Worm (Caenorhabditis elegans) whole organism, young adult: Measurements from ENCODE around the gene srx-17.

Experiments used
- B0035.1 ChIP-seq: sonication (generic microtip); optimal IDR thresholded peaks from 2 replicates; lab custom pipeline; 2016; ENCODE audit warnings: missing genetic modification characterization, mild to moderate bottlenecking, missing compliant biosample characterization, missing genotype, missing genetic modification reagents
- B0336.3 ChIP-seq: fragments of 200-800 bp; sonication (Bioruptor generic); IDR thresholded peaks from 2 replicates; pipeline ENCODE4 v1.3.6; 2022; ENCODE audit warnings: missing genetic modification characterization, missing compliant biosample characterization
- F23B12.7 ChIP-seq: sonication (generic microtip); optimal IDR thresholded peaks from 2 replicates; lab custom pipeline; 2017; ENCODE audit warnings: missing genetic modification characterization, mild to moderate bottlenecking, missing compliant biosample characterization, antibody characterized with exemption, moderate library complexity; ENCODE audit not compliant: insufficient read depth
- F39B2.1 ChIP-seq: fragments of 200-800 bp; sonication (Bioruptor generic); IDR thresholded peaks from 2 replicates; pipeline ENCODE4 v1.3.6; 2022; ENCODE audit warnings: missing genetic modification reagents, missing genetic modification characterization, missing compliant biosample characterization
- F52B5.7 ChIP-seq: sonication (generic microtip); optimal IDR thresholded peaks from 2 replicates; lab custom pipeline; 2016; ENCODE audit warnings: mild to moderate bottlenecking, missing genetic modification characterization, missing compliant biosample characterization
- K12H6.12 ChIP-seq: fragments of 200-800 bp; sonication (Bioruptor generic); optimal IDR thresholded peaks from 2 replicates; lab custom pipeline; 2018; ENCODE audit warnings: mild to moderate bottlenecking, missing genetic modification characterization, missing compliant biosample characterization
- T26A5.8 ChIP-seq: sonication (generic microtip); optimal IDR thresholded peaks from 2 replicates; lab custom pipeline; 2016; ENCODE audit warnings: missing genetic modification characterization, missing compliant biosample characterization
- Y56A3A.18 ChIP-seq: fragments of 200-800 bp; sonication (Bioruptor generic); IDR thresholded peaks from 2 replicates; pipeline ENCODE4 v1.3.6; 2022; ENCODE audit warnings: missing genetic modification reagents, missing genetic modification characterization, missing compliant biosample characterization
- Y67H2A.10 ChIP-seq: fragments of 200-800 bp; sonication (Bioruptor generic); conservative IDR thresholded peaks from 2 replicates; pipeline ENCODE4 v1.3.6; 2022; ENCODE audit warnings: missing genetic modification reagents, missing genetic modification characterization, missing compliant biosample characterization
- ZK185.1 ChIP-seq: sonication (generic microtip); optimal IDR thresholded peaks from 2 replicates; lab custom pipeline; 2016; ENCODE audit warnings: mild to moderate bottlenecking, missing genetic modification characterization, missing compliant biosample characterization; ENCODE audit not compliant: poor library complexity, severe bottlenecking
- ama-1 ChIP-seq, 3 experiments: fragments of 150-350 bp in 1 of 3; sonication (generic microtip) in 2 of 3; optimal IDR thresholded peaks; 2 replicates each; lab custom pipeline; 2014 to 2018; ENCODE audit warnings: missing biosample characterization in 2 of 3, missing genetic modification characterization in 2 of 3, missing genetic modification reagents in 2 of 3
- aptf-3 ChIP-seq: fragments of 200-800 bp; sonication (Bioruptor generic); IDR thresholded peaks from 2 replicates; pipeline ENCODE4 v1.3.6; 2022; ENCODE audit warnings: missing genetic modification characterization, missing compliant biosample characterization
- athp-1 ChIP-seq: sonication (generic microtip); optimal IDR thresholded peaks from 2 replicates; lab custom pipeline; 2017; ENCODE audit warnings: mild to moderate bottlenecking, missing genetic modification characterization, missing compliant biosample characterization
- attf-3 ChIP-seq: fragments of 200-800 bp; sonication (Bioruptor generic); conservative IDR thresholded peaks from 2 replicates; pipeline ENCODE4 v1.3.6; 2022; ENCODE audit warnings: missing genetic modification reagents, missing genetic modification characterization, missing compliant biosample characterization
- bed-2 ChIP-seq: fragments of 200-800 bp; sonication (Bioruptor generic); IDR thresholded peaks from 2 replicates; pipeline ENCODE4 v1.3.6; 2022; ENCODE audit warnings: missing genetic modification reagents, missing genetic modification characterization, missing compliant biosample characterization
- cebp-2 ChIP-seq: fragments of 200-800 bp; sonication (Bioruptor generic); IDR thresholded peaks from 2 replicates; pipeline ENCODE4 v1.3.6; 2022; ENCODE audit warnings: missing genetic modification characterization, missing compliant biosample characterization
- ceh-27 ChIP-seq: fragments of 200-800 bp; sonication (Bioruptor generic); optimal IDR thresholded peaks from 2 replicates; lab custom pipeline; 2018; ENCODE audit warnings: mild to moderate bottlenecking, missing genetic modification characterization, moderate library complexity, missing compliant biosample characterization
- ceh-40 ChIP-seq: fragments of 200-800 bp; sonication (Bioruptor generic); IDR thresholded peaks from 2 replicates; pipeline ENCODE4 v1.3.6; 2022; ENCODE audit warnings: missing genetic modification characterization, missing compliant biosample characterization
- ceh-79 ChIP-seq: sonication (generic microtip); optimal IDR thresholded peaks from 2 replicates; lab custom pipeline; 2017; ENCODE audit warnings: mild to moderate bottlenecking, missing genetic modification characterization, missing compliant biosample characterization
- ceh-91 ChIP-seq: fragments of 200-800 bp; sonication (Bioruptor generic); IDR thresholded peaks from 2 replicates; pipeline ENCODE4 v1.3.6; 2022; ENCODE audit warnings: missing genetic modification reagents, missing genetic modification characterization, missing compliant biosample characterization
- die-1 ChIP-seq: sonication (generic microtip); optimal IDR thresholded peaks from 2 replicates; lab custom pipeline; 2016; ENCODE audit warnings: missing genotype, mild to moderate bottlenecking, missing genetic modification characterization, missing compliant biosample characterization
- dox-1 ChIP-seq: fragments of 200-800 bp; sonication (Bioruptor generic); IDR thresholded peaks from 2 replicates; pipeline ENCODE4 v1.3.6; 2022; ENCODE audit warnings: missing genetic modification reagents, missing genetic modification characterization, missing compliant biosample characterization
- efl-1 ChIP-seq: fragments of 150-350 bp; optimal IDR thresholded peaks from 2 replicates; lab custom pipeline; 2014; ENCODE audit warnings: missing biosample characterization, missing genetic modification reagents, missing genetic modification characterization
- egl-44 ChIP-seq: fragments of 200-800 bp; sonication (Bioruptor generic); IDR thresholded peaks from 2 replicates; pipeline ENCODE4 v1.3.6; 2022; ENCODE audit warnings: missing genetic modification reagents, missing genetic modification characterization, missing compliant biosample characterization
- egrh-3 ChIP-seq: fragments of 200-800 bp; sonication (Bioruptor generic); IDR thresholded peaks from 2 replicates; pipeline ENCODE4 v1.3.6; 2022; ENCODE audit warnings: missing genetic modification reagents, missing genetic modification characterization, missing compliant biosample characterization
- ets-4 ChIP-seq: fragments of 200-800 bp; sonication (Bioruptor generic); optimal IDR thresholded peaks from 2 replicates; lab custom pipeline; 2018; ENCODE audit warnings: mild to moderate bottlenecking, missing genetic modification characterization, missing compliant biosample characterization
- fkh-3 ChIP-seq: sonication (generic microtip); optimal IDR thresholded peaks from 2 replicates; lab custom pipeline; 2016; ENCODE audit warnings: mild to moderate bottlenecking, missing genetic modification characterization, missing compliant biosample characterization
- lin-26 ChIP-seq: fragments of 200-800 bp; sonication (Bioruptor generic); IDR thresholded peaks from 2 replicates; pipeline ENCODE4 v1.3.6; 2022; ENCODE audit warnings: missing genetic modification reagents, missing genetic modification characterization, missing compliant biosample characterization
- madf-6 ChIP-seq: fragments of 200-800 bp; sonication (Bioruptor generic); IDR thresholded peaks from 2 replicates; pipeline ENCODE4 v1.3.6; 2022; ENCODE audit warnings: missing genetic modification reagents, missing genetic modification characterization, missing compliant biosample characterization
- madf-8 ChIP-seq: fragments of 200-800 bp; sonication (Bioruptor generic); conservative IDR thresholded peaks from 2 replicates; pipeline ENCODE4 v1.3.6; 2022; ENCODE audit warnings: missing genetic modification reagents, missing genetic modification characterization, missing compliant biosample characterization
- mel-28 ChIP-seq: sonication (generic microtip); optimal IDR thresholded peaks from 2 replicates; lab custom pipeline; 2016; ENCODE audit warnings: borderline replicate concordance, mild to moderate bottlenecking, missing genetic modification characterization, missing compliant biosample characterization
- nfyb-1 ChIP-seq: fragments of 200-800 bp; sonication (Bioruptor generic); IDR thresholded peaks from 2 replicates; pipeline ENCODE4 v1.3.6; 2022; ENCODE audit warnings: missing genetic modification reagents, missing genetic modification characterization, missing compliant biosample characterization
- nhr-120 ChIP-seq: fragments of 200-800 bp; sonication (Bioruptor generic); IDR thresholded peaks from 2 replicates; pipeline ENCODE4 v1.3.6; 2022; ENCODE audit warnings: missing genetic modification characterization, missing compliant biosample characterization
- nhr-179 ChIP-seq: sonication (generic microtip); optimal IDR thresholded peaks from 2 replicates; lab custom pipeline; 2016; ENCODE audit warnings: mild to moderate bottlenecking, missing genetic modification characterization, missing compliant biosample characterization
- nhr-27 ChIP-seq: fragments of 200-800 bp; sonication (Bioruptor generic); optimal IDR thresholded peaks from 2 replicates; lab custom pipeline; 2018; ENCODE audit warnings: mild to moderate bottlenecking, missing genetic modification characterization, moderate library complexity, missing compliant biosample characterization
- pbrm-1 ChIP-seq: fragments of 200-800 bp; sonication (Bioruptor generic); IDR thresholded peaks from 2 replicates; pipeline ENCODE4 v1.3.6; 2022; ENCODE audit warnings: missing genetic modification reagents, missing genetic modification characterization, missing compliant biosample characterization
- rcor-1 ChIP-seq: fragments of 200-800 bp; sonication (Bioruptor generic); IDR thresholded peaks from 2 replicates; pipeline ENCODE4 v1.3.6; 2022; ENCODE audit warnings: missing genetic modification reagents, missing genetic modification characterization, missing compliant biosample characterization
- snpc-1.3 ChIP-seq: sonication (generic microtip); optimal IDR thresholded peaks from 2 replicates; lab custom pipeline; 2017; ENCODE audit warnings: missing genetic modification characterization, mild to moderate bottlenecking, missing compliant biosample characterization, antibody characterized with exemption, moderate library complexity, missing genotype, missing genetic modification reagents; ENCODE audit not compliant: insufficient read depth
- sptf-2 ChIP-seq: fragments of 200-800 bp; sonication (Bioruptor generic); optimal IDR thresholded peaks from 2 replicates; lab custom pipeline; 2018; ENCODE audit warnings: mild to moderate bottlenecking, missing genetic modification characterization, missing compliant biosample characterization
- tbp1 ChIP-seq: fragments of 200-800 bp; sonication (Bioruptor generic); optimal IDR thresholded peaks from 2 replicates; lab custom pipeline; 2018; ENCODE audit warnings: mild to moderate bottlenecking, missing genetic modification characterization, missing compliant biosample characterization
- zim-3 ChIP-seq: sonication (generic microtip); optimal IDR thresholded peaks from 2 replicates; lab custom pipeline; 2017; ENCODE audit warnings: mild to moderate bottlenecking, missing genetic modification characterization, moderate library complexity, missing compliant biosample characterization

srx-17 gene

DNA sequence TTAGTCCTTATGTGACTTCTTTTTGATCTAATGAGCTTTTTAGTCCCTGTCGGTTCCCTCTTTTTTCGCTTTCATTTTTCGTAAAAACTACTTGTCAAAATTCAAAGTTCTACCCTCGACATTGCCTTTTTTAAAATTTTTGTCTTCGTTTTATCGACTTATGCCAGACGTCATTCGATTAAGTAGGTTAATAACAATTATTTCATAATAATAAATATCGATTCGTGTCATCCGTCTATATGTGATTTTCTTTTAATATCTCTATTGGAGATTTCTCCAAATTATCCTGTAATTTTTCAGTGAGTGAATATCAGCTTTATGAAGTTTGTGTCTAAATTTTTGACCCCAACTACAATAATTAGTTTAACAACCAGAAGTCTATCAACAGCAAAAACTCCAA lies 18.3 kb upstream of the srx-17 start, which contains the start of gene hpo-31:
Gene hpo-31 (plus strand): TSS at position 301 of the 400 bp plus-strand sequence.
- TF ChIP-seq F52B5.7 (tag; lab: Kevin White, UChicago), result no peak
- TF ChIP-seq nhr-27, result no peak
- TF ChIP-seq nhr-179, result no peak
- no peak for TF ChIP-seq ceh-27 (GFP tag; lab: Kevin White, UChicago)
- TF ChIP-seq zim-3 (tag; lab: Kevin White, UChicago), result no peak
- TF ChIP-seq nfyb-1 (GFP tag; lab: Robert Waterston, UW), result no peak
- TF ChIP-seq pbrm-1, result no peak
- no peak for TF ChIP-seq T26A5.8 (tag; lab: Kevin White, UChicago)
- no peak for TF ChIP-seq athp-1 (tag; lab: Kevin White, UChicago)
- TF ChIP-seq B0336.3 (GFP tag; lab: Robert Waterston, UW), result no peak
- TF ChIP-seq B0035.1 (tag; lab: Kevin White, UChicago), result no peak
- no peak for TF ChIP-seq egrh-3
- TF ChIP-seq rcor-1, result no peak
- no peak for TF ChIP-seq attf-3 (GFP tag; lab: Robert Waterston, UW)
- TF ChIP-seq F23B12.7 (tag; lab: Kevin White, UChicago), result no peak
- no peak for TF ChIP-seq F39B2.1 (GFP tag; lab: Robert Waterston, UW)
- TF ChIP-seq mel-28 (tag; lab: Kevin White, UChicago), result no peak
- TF ChIP-seq dox-1 (GFP tag; lab: Robert Waterston, UW), result no peak
- TF ChIP-seq ets-4, result no peak

DNA sequence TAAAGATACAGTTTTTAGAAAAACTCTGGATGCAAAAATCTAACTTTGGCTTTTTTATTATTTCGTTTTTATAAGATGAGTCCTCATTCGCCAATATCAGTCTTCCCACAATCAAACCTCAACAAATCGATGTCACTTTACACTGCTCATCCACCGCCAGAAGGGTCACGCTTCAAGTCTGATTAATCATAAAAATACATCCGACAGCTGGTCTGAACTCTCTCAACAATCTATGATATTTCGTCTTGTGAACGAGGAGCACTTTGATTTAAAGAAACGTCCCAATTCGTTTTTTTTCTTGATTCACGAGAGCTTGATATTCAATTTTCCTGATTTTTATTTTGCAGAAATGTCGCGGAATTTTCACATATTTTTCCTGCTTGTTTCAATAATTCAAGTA lies 13.1 kb upstream of the srx-17 start, which contains the start of gene nrf-5:
Gene nrf-5 (plus strand): TSS at position 348 of the 400 bp plus-strand sequence.
- TF ChIP-seq fkh-3 (tag; lab: Kevin White, UChicago) (no peak), egl-44 (GFP tag; lab: Robert Waterston, UW) (no peak), ceh-91 (GFP tag; lab: Robert Waterston, UW) (no peak), lin-26 (GFP tag; lab: Robert Waterston, UW) (no peak), attf-3 (GFP tag; lab: Robert Waterston, UW) (no peak), ZK185.1 (tag; lab: Kevin White, UChicago) (no peak), Y56A3A.18 (GFP tag; lab: Robert Waterston, UW) (no peak)

DNA sequence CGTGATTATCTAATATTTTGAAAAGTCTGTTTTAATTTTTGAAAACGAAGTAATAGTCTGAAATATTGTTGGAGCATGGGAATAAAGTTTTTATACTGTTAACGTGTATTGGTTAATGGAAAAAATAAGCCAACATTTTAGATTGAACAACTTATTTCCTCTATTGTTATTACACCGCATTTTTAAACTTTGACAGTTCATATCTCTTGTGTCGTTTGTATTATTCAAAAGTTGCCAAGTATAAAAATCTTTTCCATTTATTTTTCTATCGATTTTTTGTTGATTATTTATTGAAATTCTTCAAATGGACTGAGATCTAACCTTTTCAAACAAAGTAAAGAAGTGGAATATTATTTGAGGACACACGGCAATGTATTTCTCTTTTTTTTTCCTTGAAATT lies 10.2 kb upstream of the srx-17 start, which contains the start of gene str-165:
Gene str-165 (plus strand): TSS at position 301 of the 400 bp plus-strand sequence.
- no peak for TF ChIP-seq ama-1 (optimal IDR thresholded peaks at IDR 0.05; lab: Kevin White, UChicago)
- no peak for TF ChIP-seq ama-1 (GFP tag; optimal IDR thresholded peaks at IDR 0.05; lab: Kevin White, UChicago)
- no peak for TF ChIP-seq nhr-120 (GFP tag; lab: Robert Waterston, UW)
- no peak for TF ChIP-seq cebp-2 (GFP tag; lab: Robert Waterston, UW)
- no peak for TF ChIP-seq K12H6.12 (tag; lab: Kevin White, UChicago)
- no peak for TF ChIP-seq sptf-2 (GFP tag; lab: Kevin White, UChicago)
- no peak for TF ChIP-seq madf-6
- no peak for TF ChIP-seq Y67H2A.10
- TF ChIP-seq ceh-79, result no peak
- no peak for TF ChIP-seq ceh-40 (GFP tag; lab: Robert Waterston, UW)
- TF ChIP-seq aptf-3 (GFP tag; lab: Robert Waterston, UW), result no peak
- no peak for TF ChIP-seq tbp1 (GFP tag; lab: Kevin White, UChicago)
- no peak for TF ChIP-seq efl-1 (GFP tag; lab: Kevin White, UChicago)
- no peak for TF ChIP-seq die-1 (tag; lab: Kevin White, UChicago)
- TF ChIP-seq snpc-1.3 (tag; lab: Kevin White, UChicago), result no peak
- no peak for TF ChIP-seq madf-8 (GFP tag; lab: Robert Waterston, UW)
- TF ChIP-seq bed-2 (GFP tag; lab: Robert Waterston, UW), result no peak
- TF ChIP-seq F39B2.1 (GFP tag; lab: Robert Waterston, UW), result no peak
- TF ChIP-seq attf-3 (GFP tag; lab: Robert Waterston, UW), result no peak
